Worm (Caenorhabditis elegans) whole organism, mixed stage, embryonic: ENCODE data around the gene rpb-8.

Experiments
- bed-3 ChIP-seq: fragments of 200-800 bp; sonication (Bioruptor generic); optimal IDR thresholded peaks from 3 replicates; lab custom pipeline; 2018; ENCODE audit warnings: mild to moderate bottlenecking, missing genetic modification characterization, moderate library complexity, missing compliant biosample characterization
- elt-3 ChIP-seq: fragments of 150-350 bp; optimal IDR thresholded peaks from 2 replicates; lab custom pipeline; 2014; ENCODE audit warnings: missing biosample characterization, missing genetic modification characterization
- lin-13 ChIP-seq: fragments of 150-350 bp; optimal IDR thresholded peaks from 2 replicates; lab custom pipeline; 2014; ENCODE audit warnings: missing biosample characterization, missing genetic modification characterization
- lsy-2 ChIP-seq: fragments of 150-350 bp; optimal IDR thresholded peaks from 2 replicates; lab custom pipeline; 2014; ENCODE audit warnings: missing biosample characterization, missing genetic modification characterization
- nhr-237 ChIP-seq: fragments of 150-350 bp; optimal IDR thresholded peaks from 2 replicates; lab custom pipeline; 2014; ENCODE audit warnings: missing biosample characterization, missing genetic modification characterization
- pha-4 ChIP-seq: fragments of 150-350 bp; optimal IDR thresholded peaks from 2 replicates; lab custom pipeline; 2018; ENCODE audit warnings: missing biosample characterization, missing genetic modification reagents, missing genetic modification characterization
- sem-2 ChIP-seq: fragments of 200-800 bp; sonication (Bioruptor generic); optimal IDR thresholded peaks from 2 replicates; lab custom pipeline; 2018; ENCODE audit warnings: mild to moderate bottlenecking, missing genetic modification characterization, missing compliant biosample characterization
- snpc-4 ChIP-seq: fragments of 150-350 bp; optimal IDR thresholded peaks from 2 replicates; lab custom pipeline; 2014; ENCODE audit warnings: missing biosample characterization, missing genetic modification characterization
- tbx-8 ChIP-seq: fragments of 200-800 bp; sonication (Bioruptor generic); optimal IDR thresholded peaks from 2 replicates; lab custom pipeline; 2018; ENCODE audit warnings: mild to moderate bottlenecking, missing genetic modification characterization, moderate library complexity, missing compliant biosample characterization
- unc-62 ChIP-seq: fragments of 150-350 bp; optimal IDR thresholded peaks from 2 replicates; lab custom pipeline; 2014; ENCODE audit warnings: missing biosample characterization, missing genetic modification reagents, missing genetic modification characterization
- ztf-11 ChIP-seq: fragments of 150-350 bp; optimal IDR thresholded peaks from 2 replicates; lab custom pipeline; 2014; ENCODE audit warnings: missing biosample characterization, missing genetic modification characterization

DNA sequence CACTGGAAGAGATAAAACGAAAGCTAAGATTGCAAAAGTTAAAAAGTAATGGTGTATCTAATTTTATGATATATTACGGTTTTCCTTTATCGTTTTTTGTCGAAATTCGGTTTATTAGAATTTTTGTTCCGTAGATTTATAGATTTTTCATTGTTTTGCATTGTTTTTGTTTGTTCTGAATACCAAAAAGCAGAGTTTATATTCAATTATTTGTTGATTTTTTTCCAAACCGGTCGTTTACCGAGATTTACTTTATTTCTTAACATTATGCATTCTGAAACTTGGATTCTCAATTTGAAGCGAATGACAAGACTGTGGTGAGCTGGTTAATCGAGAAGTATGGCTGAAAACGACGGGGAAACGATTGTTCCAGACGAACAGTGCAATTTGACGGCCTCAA lies 19.2 kb upstream of the rpb-8 start, which contains the start of gene fsn-1:
- TF ChIP-seq ztf-11 (tag; lab: Kevin White, UChicago) (no peak), sem-2 (no peak), lsy-2 (no peak), pha-4 (no peak), nhr-237 (tag; lab: Kevin White, UChicago) (no peak), tbx-8 (GFP tag; lab: Kevin White, UChicago) (no peak), lin-13 (tag; lab: Kevin White, UChicago) (no peak), snpc-4 (no peak), unc-62 (GFP tag; lab: Kevin White, UChicago) (no peak), bed-3 (GFP tag; lab: Kevin White, UChicago) (no peak), elt-3 (tag; lab: Kevin White, UChicago) (no peak)
